Worm (Caenorhabditis elegans): ENCODE results near the gene pigm-1.
A peak's percentile ranks its signal among the peaks of the same experiment; 100 is the strongest.

pigm-1 gene

ce11 chrII:11343300-11343869 is 4.9 kb upstream of the pigm-1 start, which contains the start of gene lgc-20:
Gene lgc-20 (minus strand): TSS chrII:11343610.
- no peak for TF ChIP-seq efl-1 (optimal IDR thresholded peaks at IDR 0.05)
- peak in 1 of 2 experiments; percentile 78 for TF ChIP-seq efl-1 (GFP tag; optimal IDR thresholded peaks at IDR 0.05 in 1 of 2)
- no peak for TF ChIP-seq aly-2 (tag; optimal IDR thresholded peaks at IDR 0.05)
- TF ChIP-seq unc-98 (GFP tag; IDR thresholded peaks at IDR 0.05): no peak
- peak; percentile 28 for TF ChIP-seq fkh-8 (tag; optimal IDR thresholded peaks at IDR 0.05)

- TF ChIP-seq sup-37 (GFP tag; optimal IDR thresholded peaks at IDR 0.05) (no peak), ceh-63 (GFP tag; optimal IDR thresholded peaks at IDR 0.05) (no peak), tlp-1 (tag; optimal IDR thresholded peaks at IDR 0.05) (no peak), nhr-76 (tag; optimal IDR thresholded peaks at IDR 0.05) (no peak), vab-15 (tag; optimal IDR thresholded peaks at IDR 0.05) (no peak), lin-13 (GFP tag; optimal IDR thresholded peaks at IDR 0.05) (no peak), isw-1 (GFP tag; IDR thresholded peaks at IDR 0.05) (no peak), ets-5 (GFP tag; IDR thresholded peaks at IDR 0.05) (no peak), unc-30 (tag; optimal IDR thresholded peaks at IDR 0.05) (no peak), nhr-77 (tag; optimal IDR thresholded peaks at IDR 0.05) (no peak), swsn-7 (tag; optimal IDR thresholded peaks at IDR 0.05) (no peak), nhr-47 (tag; optimal IDR thresholded peaks at IDR 0.05) (no peak), nhr-20 (tag; optimal IDR thresholded peaks at IDR 0.05) (no peak), rnt-1 (tag; optimal IDR thresholded peaks at IDR 0.05) (no peak), alr-1 (tag; optimal IDR thresholded peaks at IDR 0.05; ENCODE audit: borderline replicate concordance) (no peak), nhr-28 (tag; optimal IDR thresholded peaks at IDR 0.05) (no peak), unc-62 (GFP tag; optimal IDR thresholded peaks at IDR 0.05) (no peak)
Observed at ce11 chrII:11344554-11344953, 3.7 kb upstream of the pigm-1 start.

ce11 chrII:11345570-11346029 is 2.6 kb upstream of the pigm-1 start, which contains the start of gene nduf-11:
Gene nduf-11 (minus strand): TSS chrII:11345620.
- no peak for TF ChIP-seq ceh-63 (GFP tag; optimal IDR thresholded peaks at IDR 0.05)
- peak; percentile 93 for TF ChIP-seq nhr-71 (tag; optimal IDR thresholded peaks at IDR 0.05)
- peak; percentile 66 for TF ChIP-seq nhr-11 (tag; optimal IDR thresholded peaks at IDR 0.05)
- TF ChIP-seq lin-13 (GFP tag; optimal IDR thresholded peaks at IDR 0.05): peak; percentile 75
- TF ChIP-seq ceh-8 (GFP tag; optimal IDR thresholded peaks at IDR 0.05): peak; percentile 30
- peak in 1 of 2 experiments; percentile 80 for TF ChIP-seq mdl-1 (tag; optimal IDR thresholded peaks at IDR 0.05)
- peak; percentile 69 for TF ChIP-seq lin-15B (tag; optimal IDR thresholded peaks at IDR 0.05)
- TF ChIP-seq egl-27 (tag; optimal IDR thresholded peaks at IDR 0.05): no peak
- TF ChIP-seq pax-3 (tag; optimal IDR thresholded peaks at IDR 0.05): peak; percentile 69
- no peak for TF ChIP-seq unc-98 (GFP tag; IDR thresholded peaks at IDR 0.05)
- TF ChIP-seq nhr-85 (tag): peak; percentile 94
- peak; percentile 70 for TF ChIP-seq sup-37 (GFP tag; optimal IDR thresholded peaks at IDR 0.05)
- no peak for TF ChIP-seq nhr-84 (tag; optimal IDR thresholded peaks at IDR 0.05)
- peak; percentile 94 for TF ChIP-seq nhr-47 (tag; optimal IDR thresholded peaks at IDR 0.05)
- TF ChIP-seq mep-1 (tag; optimal IDR thresholded peaks at IDR 0.05): peak; percentile 93
- TF ChIP-seq efl-3 (GFP tag; optimal IDR thresholded peaks at IDR 0.05): peak; percentile 8
- TF ChIP-seq zag-1 (tag; optimal IDR thresholded peaks at IDR 0.05): no peak
- peak; percentile 63 for TF ChIP-seq sox-4 (tag; optimal IDR thresholded peaks at IDR 0.05)
- peak; percentile 87 for TF ChIP-seq xbp-1 (tag; optimal IDR thresholded peaks at IDR 0.05)
- peak; percentile 37 for TF ChIP-seq nhr-237 (tag; optimal IDR thresholded peaks at IDR 0.05)
- TF ChIP-seq dsc-1 (tag; optimal IDR thresholded peaks at IDR 0.05): peak; percentile 90
- peak; percentile 87 for TF ChIP-seq nhr-90 (tag; optimal IDR thresholded peaks at IDR 0.05; ENCODE audit: poor library complexity)
- peak; percentile 75 for TF ChIP-seq snpc-4 (tag; optimal IDR thresholded peaks at IDR 0.05)
- peak; percentile 54 for TF ChIP-seq zip-4 (GFP tag; optimal IDR thresholded peaks at IDR 0.05)
- peak; percentile 84 for TF ChIP-seq isw-1 (GFP tag; IDR thresholded peaks at IDR 0.05)
- peak; percentile 45 for TF ChIP-seq aly-2 (tag; optimal IDR thresholded peaks at IDR 0.05)
- TF ChIP-seq alr-1 (tag; optimal IDR thresholded peaks at IDR 0.05; ENCODE audit: borderline replicate concordance): no peak
- peak; percentile 74 for TF ChIP-seq lir-3 (tag; optimal IDR thresholded peaks at IDR 0.05; ENCODE audit: poor library complexity)
- peak; percentile 87 for TF ChIP-seq swsn-7 (tag; optimal IDR thresholded peaks at IDR 0.05)
- TF ChIP-seq ama-1 (optimal IDR thresholded peaks at IDR 0.05): peak; percentile 69
- peak; percentile 92 to 93 for TF ChIP-seq lsy-2 (tag; optimal IDR thresholded peaks at IDR 0.05)
- no peak for TF ChIP-seq unc-30 (tag; optimal IDR thresholded peaks at IDR 0.05)
- peak; percentile 59 for TF ChIP-seq aha-1 (tag; optimal IDR thresholded peaks at IDR 0.05)
- TF ChIP-seq hlh-4 (tag; optimal IDR thresholded peaks at IDR 0.05): no peak
- peak; percentile 77 for TF ChIP-seq fos-1 (tag; optimal IDR thresholded peaks at IDR 0.05)
- TF ChIP-seq Y116A8C.19 (tag; optimal IDR thresholded peaks at IDR 0.05; ENCODE audit: borderline replicate concordance): no peak
- peak; percentile 75 to 98 for TF ChIP-seq efl-1 (optimal IDR thresholded peaks at IDR 0.05)
- TF ChIP-seq efl-1 (GFP tag; optimal IDR thresholded peaks at IDR 0.05 in 1 of 2): peak; percentile 96 to 100
